Fruit fly (Drosophila melanogaster): Measurements from ENCODE around the gene Fur1.
A peak's percentile ranks its signal among the peaks of the same experiment; 100 is the strongest.

Fur1 gene

dm6 chr3R:25302239-25302638 is 170.6 kb downstream of the Fur1 start, which contains the start of gene CG31370:
Gene CG31370 (plus strand): TSS chr3R:25302464.
- TF ChIP-seq ato (GFP tag; IDR thresholded peaks at IDR 0.05; ENCODE audit: partially characterized antibody), result no peak
- no peak for TF ChIP-seq phol (tag; optimal IDR thresholded peaks at IDR 0.05)
- TF ChIP-seq pho (GFP tag; optimal IDR thresholded peaks at IDR 0.05), result no peak
- TF ChIP-seq tup (GFP tag; optimal IDR thresholded peaks at IDR 0.05), result no peak
- peak; percentile 30 for TF ChIP-seq lbe (GFP tag; optimal IDR thresholded peaks at IDR 0.05)

dm6 chr3R:25300575-25300974 is 172.3 kb downstream of the Fur1 start, which contains the start of gene CG13659:
Gene CG13659 (plus strand): TSS chr3R:25300891.
- TF ChIP-seq Drgx (GFP tag; IDR thresholded peaks at IDR 0.05), result no peak
- TF ChIP-seq Dbx (GFP tag; IDR thresholded peaks at IDR 0.05), result 0 out of 3 replicates have a peak, but pooled peaks have one; percentile 28
- TF ChIP-seq exex (tag; optimal IDR thresholded peaks at IDR 0.05), result peak; percentile 23
- peak; percentile 61 for TF ChIP-seq CG12769 (tag; optimal IDR thresholded peaks at IDR 0.05)
- no peak for TF ChIP-seq CG8290 (GFP tag; optimal IDR thresholded peaks at IDR 0.05)
- peak in 1 of 2 experiments; percentile 4 for TF ChIP-seq CG8290 (tag; optimal IDR thresholded peaks at IDR 0.05)
- TF ChIP-seq ase (GFP tag; IDR thresholded peaks at IDR 0.05), result no peak
- TF ChIP-seq CG14860 (GFP tag; IDR thresholded peaks at IDR 0.05; ENCODE audit: partially characterized antibody), result no peak
- peak in 1 of 2 experiments; percentile 19 for TF ChIP-seq Trl (optimal IDR thresholded peaks at IDR 0.05)
- TF ChIP-seq Trl (GFP tag; optimal IDR thresholded peaks at IDR 0.05), result no peak
- no peak for TF ChIP-seq Hr39 (optimal IDR thresholded peaks at IDR 0.05)
- no peak for TF ChIP-seq D19A (tag; optimal IDR thresholded peaks at IDR 0.05)
- peak; percentile 57; the same call in 1 of the 4 replicates for TF ChIP-seq chinmo (GFP tag; IDR thresholded peaks at IDR 0.05; ENCODE audit: partially characterized antibody)
- TF ChIP-seq hkb (optimal IDR thresholded peaks at IDR 0.05), result no peak
- TF ChIP-seq hkb (GFP tag; IDR thresholded peaks at IDR 0.05), result peak; percentile 10; the same call in 1 of the 2 replicates
- no peak for TF ChIP-seq CG8924 (tag; optimal IDR thresholded peaks at IDR 0.05)
- peak; percentile 41 for TF ChIP-seq CG15269 (tag; optimal IDR thresholded peaks at IDR 0.05)
- TF ChIP-seq CG10979 (tag; optimal IDR thresholded peaks at IDR 0.05), result no peak
- no peak for TF ChIP-seq CG10431 (GFP tag; optimal IDR thresholded peaks at IDR 0.05)
- no peak; the same call in 1 of the 2 replicates for TF ChIP-seq amos (GFP tag; IDR thresholded peaks at IDR 0.05; ENCODE audit: partially characterized antibody)
- peak; percentile 97 for TF ChIP-seq sug (tag; optimal IDR thresholded peaks at IDR 0.05)
- TF ChIP-seq CG31365 (tag; optimal IDR thresholded peaks at IDR 0.05), result no peak
- TF ChIP-seq Awh (GFP tag; IDR thresholded peaks at IDR 0.05), result no peak
- peak; percentile 30 for TF ChIP-seq CG13894 (tag; optimal IDR thresholded peaks at IDR 0.05)
- TF ChIP-seq Scr (GFP tag; IDR thresholded peaks at IDR 0.05; ENCODE audit: partially characterized antibody), result no peak

DNA sequence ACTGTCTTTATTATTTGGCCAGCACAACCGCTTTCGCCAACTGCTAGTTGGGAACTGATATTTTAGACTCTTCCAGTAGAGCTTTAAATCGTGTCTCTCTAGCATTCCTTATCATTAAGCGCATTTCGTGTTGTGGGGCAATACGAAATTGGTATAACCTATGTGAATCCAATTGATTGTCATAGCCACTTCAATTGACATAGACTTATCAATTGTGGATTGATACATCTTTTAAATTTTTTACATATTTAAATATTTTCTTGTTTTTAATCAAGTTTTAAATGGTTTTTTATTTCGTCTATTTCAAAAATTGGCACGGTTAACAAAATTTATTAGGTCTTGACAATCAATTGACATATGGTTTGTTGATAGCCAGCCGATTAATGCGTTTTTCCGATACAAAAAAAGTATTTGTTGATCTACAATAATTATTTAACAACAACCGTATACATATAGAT is 173.3 kb downstream of the Fur1 start, which contains the start of gene CG31288:
Gene CG31288, minus strand, starts transcription at position 51 of the 458 bp plus-strand sequence.
- TF ChIP-seq tup (GFP tag; optimal IDR thresholded peaks at IDR 0.05) (no peak), twi (tag; optimal IDR thresholded peaks at IDR 0.05) (no peak), chn (GFP tag; optimal IDR thresholded peaks at IDR 0.05) (no peak), Hr51 (GFP tag; optimal IDR thresholded peaks at IDR 0.05) (no peak), ato (GFP tag; IDR thresholded peaks at IDR 0.05; ENCODE audit: partially characterized antibody) (no peak), exex (tag; optimal IDR thresholded peaks at IDR 0.05) (peak; percentile 46), CG2116 (GFP tag; optimal IDR thresholded peaks at IDR 0.05) (no peak)

- TF ChIP-seq Med (GFP tag) (no peak), exex (tag; optimal IDR thresholded peaks at IDR 0.05) (peak; percentile 4)
These were observed 175.2 kb downstream of the Fur1 start, which contains the start of gene CG31097 for dm6 chr3R:25297678-25298077. Gene CG31097 (minus strand): TSS chr3R:25297778.
